Worm (Caenorhabditis elegans): Measurements from ENCODE around the gene sri-2.

- TF ChIP-seq somi-1 (GFP tag; optimal IDR thresholded peaks at IDR 0.05) = no peak
- no peak for TF ChIP-seq repo-1 (tag; optimal IDR thresholded peaks at IDR 0.05)
- no peak for TF ChIP-seq ztf-3 (GFP tag; optimal IDR thresholded peaks at IDR 0.05)
- TF ChIP-seq F33H1.4 (GFP tag; IDR thresholded peaks at IDR 0.05) = no peak
- TF ChIP-seq madf-10 (tag; optimal IDR thresholded peaks at IDR 0.05) = no peak
- TF ChIP-seq lin-40 (tag; optimal IDR thresholded peaks at IDR 0.05) = no peak
- no peak for TF ChIP-seq ama-1 (optimal IDR thresholded peaks at IDR 0.05)
- no peak for TF ChIP-seq ama-1 (GFP tag; optimal IDR thresholded peaks at IDR 0.05)
Observed at ce11 chrV:15952762-15953161, 12.3 kb downstream of the sri-2 start, which contains the start of gene srw-56.
